Worm (Caenorhabditis elegans): Measurements from ENCODE around the gene fbxb-35.

ce11 chrII:2051372-2051771 lies at the start of gene fbxb-35:
- no peak for TF ChIP-seq mdl-1 (tag; optimal IDR thresholded peaks at IDR 0.05)
- TF ChIP-seq elt-1 (tag; optimal IDR thresholded peaks at IDR 0.05), result no peak
- no peak for TF ChIP-seq R02D3.7 (tag; optimal IDR thresholded peaks at IDR 0.05)
- no peak for TF ChIP-seq unc-55 (GFP tag; optimal IDR thresholded peaks at IDR 0.05)
- no peak for TF ChIP-seq nhr-77 (tag; optimal IDR thresholded peaks at IDR 0.05)
- no peak for TF ChIP-seq ama-1 (optimal IDR thresholded peaks at IDR 0.05)
- TF ChIP-seq nhr-21 (tag; optimal IDR thresholded peaks at IDR 0.05), result no peak
- no peak for TF ChIP-seq nhr-12 (tag; optimal IDR thresholded peaks at IDR 0.05)
- TF ChIP-seq unc-39 (tag; optimal IDR thresholded peaks at IDR 0.05), result no peak
- TF ChIP-seq ztf-4 (tag; optimal IDR thresholded peaks at IDR 0.05), result no peak
- TF ChIP-seq snpc-4 (tag; optimal IDR thresholded peaks at IDR 0.05), result no peak
